Fruit fly (Drosophila melanogaster): ENCODE measurements around the gene CG13970.

dm6 chr2L:20117752-20118151, 13.8 kb upstream of the CG13970 start:
- TF ChIP-seq CG8478 (optimal IDR thresholded peaks at IDR 0.05): no peak
- no peak for TF ChIP-seq CTCF (optimal IDR thresholded peaks at IDR 0.05)
